Worm (Caenorhabditis elegans) whole organism, dauer: ENCODE data around the gene gcc-1.

Source experiments
- unc-62 ChIP-seq: sonication (generic microtip); optimal IDR thresholded peaks from 2 replicates; lab custom pipeline; 2017; ENCODE audit warnings: missing biosample characterization, missing genetic modification reagents, missing genetic modification characterization

Gene gcc-1

DNA sequence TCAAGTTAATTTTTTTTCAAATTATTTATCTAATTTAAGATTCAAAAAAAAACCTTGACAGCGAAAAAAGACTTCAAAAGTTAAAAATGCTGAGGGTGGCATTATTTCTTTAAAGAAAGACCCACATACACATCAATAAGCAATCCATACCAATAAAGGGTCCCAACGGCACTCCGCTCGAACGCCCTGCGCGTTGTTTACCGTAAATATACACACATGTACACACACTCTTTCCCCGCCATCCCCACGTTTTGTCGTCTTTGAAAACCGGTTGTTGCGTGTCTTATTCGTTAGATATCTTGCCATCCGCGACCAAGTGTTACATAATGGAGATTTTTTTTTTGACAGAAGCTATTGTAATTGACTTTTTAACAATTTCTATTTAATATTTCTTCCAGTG is at the start of gene gcc-1:
TSS of gene gcc-1 (plus strand) at position 399 of the 400 bp plus-strand sequence.
- no peak for TF ChIP-seq unc-62 (GFP tag; lab: Kevin White, UChicago)

DNA sequence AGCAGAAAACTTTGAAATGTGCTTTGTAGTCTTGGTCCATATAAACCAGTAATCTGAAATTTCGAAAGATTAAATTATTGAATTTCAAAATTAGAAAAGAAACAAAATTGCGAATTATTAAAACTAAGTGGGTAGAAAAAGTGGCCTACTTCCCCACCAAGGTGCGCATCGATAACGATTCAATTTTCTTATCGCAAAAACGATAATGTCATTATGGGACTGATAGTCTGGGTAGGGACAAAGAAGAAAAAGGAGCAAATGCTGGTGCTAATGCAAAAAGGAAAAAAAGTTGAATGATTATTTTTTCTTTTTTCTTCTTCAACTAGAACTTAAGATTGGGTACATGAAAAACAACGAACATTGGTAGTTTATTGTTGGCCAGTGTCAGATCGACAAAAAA is 49.2 kb upstream of the gcc-1 start, which contains the start of gene gpcp-1:
TSS of gene gpcp-1 (minus strand) at position 53 of the 400 bp plus-strand sequence.
- no peak for TF ChIP-seq unc-62 (GFP tag; lab: Kevin White, UChicago)

DNA sequence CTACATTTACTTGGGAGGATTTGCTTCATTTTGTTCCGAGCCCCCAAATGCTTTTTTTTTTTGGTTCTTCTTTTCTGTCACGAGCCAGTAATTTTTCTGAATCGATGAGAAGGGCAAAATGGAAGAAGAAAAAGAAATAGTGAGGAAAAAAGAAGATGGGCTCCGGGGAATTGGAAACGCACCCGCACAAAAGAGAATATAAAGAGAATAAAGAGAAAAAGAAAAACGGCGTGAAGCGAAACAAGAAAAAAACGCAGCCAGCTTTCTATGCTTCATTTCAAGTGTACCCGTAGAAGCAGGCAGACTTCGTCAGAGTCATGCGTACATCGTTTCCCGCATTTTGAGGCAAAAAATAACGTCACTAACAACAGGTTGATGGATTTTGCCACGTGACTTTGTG is 48.7 kb upstream of the gcc-1 start:
- no peak for TF ChIP-seq unc-62 (GFP tag; lab: Kevin White, UChicago)

DNA sequence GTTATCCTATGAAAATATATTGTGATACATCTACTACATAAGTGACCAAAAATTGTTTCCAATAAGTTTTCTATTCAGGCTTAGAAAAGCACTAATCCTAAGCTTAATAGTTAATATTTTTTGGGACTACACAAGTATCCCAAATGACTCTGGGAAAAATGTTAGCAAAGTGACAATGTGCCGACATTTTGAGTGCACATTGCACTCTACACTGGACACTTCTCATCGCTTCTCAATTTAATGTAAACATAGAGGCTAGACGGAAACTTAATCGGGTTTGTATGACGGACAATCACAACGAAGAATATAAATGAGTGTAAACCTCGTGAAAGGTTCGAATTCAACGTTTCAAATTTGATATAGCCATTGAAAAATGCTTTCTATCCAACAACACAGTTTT is 48.1 kb upstream of the gcc-1 start:
- no peak for TF ChIP-seq unc-62 (GFP tag; lab: Kevin White, UChicago)

DNA sequence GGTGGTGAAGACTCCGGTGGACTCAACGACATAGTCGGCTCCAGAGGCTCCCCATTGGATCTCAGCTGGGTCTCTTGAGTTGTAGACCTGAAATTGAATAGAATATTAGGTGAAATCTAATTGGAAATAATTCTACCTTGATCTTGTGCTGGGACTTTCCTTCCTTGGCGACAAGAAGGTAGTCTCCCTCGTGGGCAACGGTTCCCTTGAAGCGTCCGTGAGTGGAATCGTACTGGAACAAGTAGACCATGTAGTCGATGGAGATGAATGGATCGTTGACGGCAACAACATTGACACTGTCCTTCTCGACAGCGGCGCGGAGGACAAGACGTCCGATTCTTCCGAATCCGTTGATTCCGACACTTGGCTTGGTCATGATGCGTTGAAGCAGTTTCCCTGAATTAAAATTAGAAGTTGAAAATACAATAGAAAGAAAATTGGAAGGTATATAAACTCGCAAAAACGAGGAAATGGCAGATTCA is 46.8 kb upstream of the gcc-1 start, which contains the start of gene gpd-3:
TSS of gene gpd-3 (minus strand) at position 396 of the 482 bp plus-strand sequence.
- no peak for TF ChIP-seq unc-62 (GFP tag; lab: Kevin White, UChicago)

DNA sequence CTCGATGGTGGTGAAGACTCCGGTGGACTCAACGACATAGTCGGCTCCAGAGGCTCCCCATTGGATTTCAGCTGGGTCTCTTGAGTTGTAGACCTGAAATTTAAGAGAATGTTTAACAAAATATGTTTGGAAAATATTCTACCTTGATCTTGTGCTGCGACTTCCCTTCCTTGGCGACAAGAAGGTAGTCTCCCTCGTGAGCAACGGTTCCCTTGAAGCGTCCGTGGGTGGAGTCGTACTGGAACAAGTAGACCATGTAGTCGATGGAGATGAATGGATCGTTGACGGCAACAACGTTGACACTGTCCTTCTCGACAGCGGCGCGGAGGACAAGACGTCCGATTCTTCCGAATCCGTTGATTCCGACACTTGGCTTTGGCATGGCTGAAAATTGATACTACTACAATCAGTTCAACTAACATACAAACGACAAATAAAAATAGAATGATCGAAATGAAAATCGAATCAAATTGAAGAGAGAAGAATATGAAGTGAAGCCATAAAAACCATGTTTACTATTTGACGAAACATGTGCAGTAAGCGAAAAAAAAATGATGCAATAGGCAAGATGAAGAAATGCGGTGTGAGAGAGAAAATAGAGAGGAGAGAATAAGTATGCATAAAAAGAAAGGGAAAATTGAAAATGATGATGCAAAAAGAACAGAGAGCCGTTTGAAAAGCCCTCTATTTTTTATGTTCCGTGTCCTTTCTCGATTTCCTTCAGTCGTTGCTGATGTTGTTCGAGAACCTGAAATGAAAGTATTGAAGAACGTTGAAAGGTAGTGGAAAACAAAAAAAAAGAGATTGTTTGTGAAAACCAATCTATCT is 45.2 kb upstream of the gcc-1 start, which contains the start of gene gpd-2:
TSS of gene gpd-2 (minus strand) at position 384 of the 828 bp plus-strand sequence.
- no peak for TF ChIP-seq unc-62 (GFP tag; lab: Kevin White, UChicago)

DNA sequence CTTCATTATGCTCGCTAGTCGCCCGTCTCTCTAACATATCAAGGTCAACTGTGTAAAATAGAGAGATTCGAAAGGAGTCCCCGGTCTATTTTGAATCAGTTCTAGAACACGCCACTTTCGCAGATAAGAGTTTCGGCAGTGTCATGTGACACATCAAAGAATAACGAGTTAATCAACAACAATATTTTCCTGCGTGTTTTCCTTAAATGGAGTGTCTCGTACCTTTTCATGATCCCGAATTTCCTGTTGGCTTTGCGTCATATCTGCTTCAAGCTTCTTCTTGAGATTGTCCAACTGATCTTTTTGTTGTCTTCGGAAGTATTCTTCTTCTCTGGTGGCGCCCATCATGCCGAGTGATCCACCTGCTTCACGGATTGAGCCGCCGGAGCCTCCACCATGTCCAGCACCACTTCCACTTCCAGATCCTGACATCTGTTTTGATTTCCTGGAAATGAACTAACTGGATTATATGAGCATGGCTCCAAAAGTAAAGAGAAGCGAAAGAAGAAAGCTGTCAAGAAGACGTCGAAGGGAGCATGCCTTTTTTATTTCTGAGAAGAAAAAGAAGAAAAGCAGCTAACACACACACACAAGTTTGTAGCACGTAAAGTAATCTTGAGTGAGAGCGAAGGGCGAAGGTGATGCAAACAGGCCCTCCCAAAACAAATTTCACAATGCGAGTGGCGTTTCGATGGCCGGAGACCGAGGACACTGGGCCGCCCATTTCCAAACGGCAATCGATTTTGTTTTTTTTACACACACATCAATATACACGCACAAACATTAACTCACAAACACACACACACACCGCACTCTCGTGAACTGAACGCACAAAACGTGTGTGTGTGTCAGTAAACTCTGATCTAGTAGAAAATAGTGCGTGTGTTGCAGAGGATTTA is 44.4 kb upstream of the gcc-1 start:
- TF ChIP-seq unc-62 (GFP tag; lab: Kevin White, UChicago), result no peak

DNA sequence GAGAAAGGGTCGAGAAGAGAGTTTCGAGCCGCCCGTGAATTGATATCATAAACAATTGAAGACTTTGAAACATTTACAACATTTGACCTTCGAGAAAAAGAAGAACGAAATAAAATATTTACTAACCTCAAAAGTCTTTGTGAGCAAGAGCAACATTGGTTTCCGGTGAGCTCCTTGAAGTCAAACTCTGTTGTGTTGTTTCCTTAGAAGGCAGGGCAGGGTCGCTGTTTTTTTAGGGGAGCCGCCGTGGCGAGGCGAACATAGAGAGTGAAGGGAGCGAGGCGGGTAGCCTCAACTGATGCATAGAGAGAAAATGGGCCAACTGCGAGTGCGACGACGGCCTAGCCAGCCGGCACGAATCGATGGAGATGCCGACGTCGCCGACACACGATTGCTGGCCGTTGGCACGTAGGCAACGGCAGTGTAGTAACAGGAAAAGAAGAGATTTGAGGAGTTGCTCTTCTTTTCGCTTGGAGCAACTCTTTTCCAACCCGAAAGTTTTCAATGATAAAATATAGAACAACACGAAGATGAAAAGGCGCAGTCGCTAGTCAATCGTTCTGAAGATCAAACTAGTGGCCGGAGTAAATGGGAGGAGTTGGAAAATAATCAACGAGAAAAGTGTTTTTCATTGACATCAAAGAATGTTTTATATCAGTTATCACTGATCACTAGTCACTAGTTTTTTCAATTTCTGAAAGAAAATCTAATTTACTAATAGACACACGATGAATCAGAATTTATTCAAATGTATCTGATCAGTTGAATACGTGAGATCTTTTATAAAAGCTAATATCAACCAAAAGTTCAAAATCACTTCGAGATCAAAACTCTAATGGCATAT is 43.5 kb upstream of the gcc-1 start, which contains the start of gene mai-1:
TSS of gene mai-1 (minus strand) at position 557 of the 844 bp plus-strand sequence.
- TF ChIP-seq unc-62 (GFP tag; lab: Kevin White, UChicago), result no peak

DNA sequence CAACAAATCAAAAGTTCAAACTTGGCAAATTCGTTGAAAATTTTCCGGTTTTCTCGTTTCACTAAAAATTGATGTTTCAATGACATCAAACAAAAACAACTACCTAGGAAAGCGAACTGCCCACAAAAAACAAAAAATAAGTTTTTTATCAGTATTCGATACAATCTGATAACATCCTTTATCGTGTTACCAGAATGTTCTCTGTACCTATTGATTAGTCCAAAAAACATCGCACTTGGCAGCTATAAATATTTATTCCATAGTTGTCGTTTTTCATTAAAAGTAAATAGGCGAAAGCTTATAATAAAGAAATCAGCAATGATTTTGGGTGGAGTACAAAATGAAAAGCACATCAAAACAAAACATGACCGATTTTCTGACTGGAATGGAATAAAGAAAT is 42.5 kb upstream of the gcc-1 start:
- TF ChIP-seq unc-62 (GFP tag; lab: Kevin White, UChicago), result no peak

DNA sequence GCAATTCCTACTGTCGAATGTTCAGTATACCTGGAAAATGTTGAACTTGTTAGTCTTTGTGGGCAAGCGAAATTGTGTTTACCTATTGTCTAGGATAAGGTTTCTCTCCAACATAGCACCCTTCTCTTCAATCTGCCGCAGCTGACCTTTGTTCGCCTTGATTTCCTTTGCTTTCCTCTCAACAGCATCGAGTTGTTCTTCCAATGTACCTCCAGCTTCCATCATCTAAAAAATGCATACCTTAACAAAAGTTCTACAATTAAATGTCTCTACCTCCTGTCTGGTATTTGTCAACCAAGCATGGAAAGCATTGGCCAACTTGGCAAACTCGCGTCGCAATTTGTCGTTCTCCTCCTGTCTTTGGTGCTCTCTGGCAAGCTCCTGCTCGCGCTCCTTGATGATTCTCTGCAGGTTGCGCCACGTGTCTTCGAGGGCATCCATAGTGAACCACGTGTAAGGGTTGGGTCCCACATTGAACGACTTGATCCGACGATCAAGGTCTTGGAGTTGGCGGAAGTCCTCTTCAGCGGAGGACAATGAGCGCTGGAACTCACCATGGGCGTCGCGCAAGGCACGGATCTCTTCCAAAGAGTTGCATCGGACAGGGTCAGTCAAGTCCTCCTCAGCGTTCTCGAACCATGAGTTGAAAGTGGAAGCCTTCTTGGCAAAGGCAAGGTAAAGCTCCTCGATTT is 41.0 kb upstream of the gcc-1 start:
- no peak for TF ChIP-seq unc-62 (GFP tag; lab: Kevin White, UChicago)

DNA sequence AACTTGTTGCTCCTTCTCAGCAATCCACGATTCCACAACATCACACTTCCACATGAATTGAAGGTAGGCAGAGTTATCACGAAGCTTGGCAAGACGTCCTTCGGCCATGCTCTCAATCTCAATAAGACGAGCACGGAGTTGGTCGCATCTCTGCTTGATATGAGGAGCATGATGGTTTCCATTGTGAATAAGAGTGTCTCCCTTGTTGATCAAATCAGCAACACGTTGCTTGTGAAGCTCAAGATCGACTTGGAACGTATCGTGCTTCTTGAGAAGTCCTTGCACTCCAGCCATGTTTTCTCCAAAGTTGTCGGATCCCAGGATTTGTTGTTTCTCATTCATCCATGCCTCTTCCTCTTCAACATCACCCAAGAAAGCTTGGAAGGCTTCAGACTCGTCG is 40.1 kb upstream of the gcc-1 start:
- TF ChIP-seq unc-62 (GFP tag; lab: Kevin White, UChicago), result no peak

DNA sequence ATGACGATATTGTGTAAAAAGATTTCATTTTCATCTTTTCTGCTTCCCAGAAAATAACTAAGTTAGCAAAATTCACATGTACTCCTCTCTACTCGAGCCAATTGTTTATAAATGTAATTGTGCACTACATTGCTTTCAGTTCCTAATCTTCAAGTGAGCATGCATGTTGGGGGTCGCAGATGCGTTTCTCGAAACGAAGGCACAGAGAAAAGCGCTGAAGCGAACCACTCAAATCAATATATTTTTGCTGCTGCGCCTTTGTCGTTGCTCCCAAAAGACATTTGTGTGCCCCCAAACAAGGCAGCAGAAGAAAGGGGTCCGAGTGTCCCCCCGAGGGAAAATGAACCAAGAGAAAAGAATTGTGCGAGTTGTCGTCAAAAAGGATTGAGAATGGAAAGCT is 33.5 kb upstream of the gcc-1 start:
- no peak for TF ChIP-seq unc-62 (GFP tag; lab: Kevin White, UChicago)

DNA sequence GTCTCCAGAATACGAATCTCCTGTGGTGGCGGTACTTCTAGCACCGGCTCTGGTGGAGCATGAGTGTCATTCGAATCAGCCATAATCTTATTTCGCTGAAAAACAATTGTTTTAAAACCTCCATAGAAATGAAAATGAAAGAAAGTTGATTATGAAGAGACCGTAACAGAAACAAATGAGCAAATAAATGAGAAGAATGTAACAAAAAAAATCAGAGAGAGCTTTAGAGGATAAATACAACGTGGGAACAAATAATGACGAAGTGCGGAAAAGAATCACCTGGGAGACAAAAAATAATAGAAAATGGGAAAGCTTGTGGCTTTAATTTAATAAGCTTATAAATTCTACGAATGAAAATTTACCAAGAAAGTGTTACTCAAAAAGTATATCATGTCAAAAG is 32.8 kb upstream of the gcc-1 start, which contains the start of gene spc-1:
TSS of gene spc-1 (minus strand) at position 101 of the 400 bp plus-strand sequence.
- no peak for TF ChIP-seq unc-62 (GFP tag; lab: Kevin White, UChicago)

DNA sequence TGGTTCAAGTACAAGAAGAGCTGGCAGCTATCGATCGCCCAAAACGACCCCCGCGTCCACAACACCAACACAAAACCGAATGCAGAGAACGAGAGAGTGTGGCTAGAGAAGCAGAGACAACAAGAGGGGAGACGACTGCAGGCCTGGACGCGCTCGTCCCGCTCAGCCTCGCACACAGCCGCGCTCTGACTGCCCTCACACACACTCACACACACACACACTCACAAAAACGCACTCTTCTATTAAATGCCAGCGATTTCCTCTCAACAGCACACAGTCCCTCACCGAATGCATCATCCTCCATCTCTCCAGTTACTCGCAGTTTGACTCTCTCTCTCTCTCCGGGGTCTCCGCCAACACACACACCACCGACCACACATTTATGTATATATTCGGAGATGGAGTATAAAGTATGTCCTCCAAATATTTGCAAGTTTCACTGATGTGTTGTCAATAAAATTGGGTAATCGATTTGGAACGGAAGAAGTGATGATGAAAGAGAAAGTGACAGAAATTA is 32.1 kb upstream of the gcc-1 start:
- no peak for TF ChIP-seq unc-62 (GFP tag; lab: Kevin White, UChicago)
